Worm (Caenorhabditis elegans) whole organism, L4/young adult: Measurements from ENCODE around the gene F26D2.15.

ENCODE experiments used
- W03F9.2 ChIP-seq: fragments of 150-350 bp; optimal IDR thresholded peaks from 2 replicates; lab custom pipeline; 2014; ENCODE audit warnings: missing biosample characterization, missing genetic modification characterization
- dao-5 ChIP-seq: sonication (generic microtip); optimal IDR thresholded peaks from 2 replicates; lab custom pipeline; 2016; ENCODE audit warnings: missing genotype, missing genetic modification characterization, moderate library complexity, missing compliant biosample characterization
- him-1 ChIP-seq: sonication (generic microtip); optimal IDR thresholded peaks from 2 replicates; lab custom pipeline; 2016; ENCODE audit warnings: missing genotype, missing genetic modification reagents, missing genetic modification characterization, missing compliant biosample characterization

- no peak for TF ChIP-seq dao-5
- no peak for TF ChIP-seq W03F9.2 (tag; lab: Kevin White, UChicago)
- TF ChIP-seq him-1 (tag; lab: Kevin White, UChicago), result no peak
Measured at ce11 chrV:16470916-16471315, 33.3 kb downstream of the F26D2.15 start, which contains the start of gene srh-138.
